Worm (Caenorhabditis elegans) whole organism, L3 larva: ENCODE results near the gene tyr-1.

Experiments used
- ZK546.5 ChIP-seq: sonication (generic microtip); optimal IDR thresholded peaks from 2 replicates; lab custom pipeline; 2017; ENCODE audit warnings: missing biosample characterization, missing genetic modification characterization
- ceh-16 ChIP-seq: sonication (generic microtip); optimal IDR thresholded peaks from 2 replicates; lab custom pipeline; 2017; ENCODE audit warnings: missing biosample characterization, missing genetic modification characterization
- daf-12 ChIP-seq: fragments of 150-350 bp; optimal IDR thresholded peaks from 2 replicates; lab custom pipeline; 2014; ENCODE audit warnings: missing biosample characterization, missing genetic modification reagents, missing genetic modification characterization
- egl-5 ChIP-seq: fragments of 150-350 bp; optimal IDR thresholded peaks from 2 replicates; lab custom pipeline; 2017; ENCODE audit warnings: missing biosample characterization, missing genetic modification reagents, missing genetic modification characterization, inconsistent platforms
- elt-1 ChIP-seq: fragments of 150-350 bp; optimal IDR thresholded peaks from 2 replicates; lab custom pipeline; 2014; ENCODE audit warnings: missing biosample characterization, missing genetic modification characterization
- elt-3 ChIP-seq, 3 experiments: fragments of 150-350 bp in 1 of 3; sonication (generic microtip) in 2 of 3; optimal IDR thresholded peaks; 2 replicates in 2 of 3; 4 replicates in 1 of 3; lab custom pipeline; 2014 to 2017; ENCODE audit warnings: missing biosample characterization in 3 of 3, missing genetic modification characterization in 3 of 3
- fkh-10 ChIP-seq: sonication (generic microtip); optimal IDR thresholded peaks from 2 replicates; lab custom pipeline; 2017; ENCODE audit warnings: missing biosample characterization, missing genetic modification reagents, missing genetic modification characterization
- jun-1 ChIP-seq: fragments of 150-350 bp; optimal IDR thresholded peaks from 2 replicates; lab custom pipeline; 2014; ENCODE audit warnings: missing biosample characterization, missing genetic modification reagents, missing genetic modification characterization
- pqm-1 ChIP-seq: fragments of 150-350 bp; optimal IDR thresholded peaks from 2 replicates; lab custom pipeline; 2017; ENCODE audit warnings: missing biosample characterization, missing genetic modification characterization, inconsistent platforms
- skn-1 ChIP-seq: fragments of 150-350 bp; optimal IDR thresholded peaks from 2 replicates; lab custom pipeline; 2014; ENCODE audit warnings: missing biosample characterization, missing genetic modification characterization
- snpc-4 ChIP-seq: fragments of 150-350 bp; optimal IDR thresholded peaks from 2 replicates; lab custom pipeline; 2014; ENCODE audit warnings: missing biosample characterization, missing genetic modification characterization
- ztf-4 ChIP-seq: fragments of 150-350 bp; optimal IDR thresholded peaks from 2 replicates; lab custom pipeline; 2014; ENCODE audit warnings: missing biosample characterization, missing genetic modification characterization

- TF ChIP-seq ZK546.5 (tag; lab: Kevin White, UChicago) (no peak), daf-12 (no peak), elt-1 (tag; lab: Kevin White, UChicago) (no peak), elt-3 (tag; optimal IDR thresholded peaks at IDR 0.05; lab: Kevin White, UChicago) (no peak), snpc-4 (tag; lab: Kevin White, UChicago) (no peak), egl-5 (tag; lab: Kevin White, UChicago) (no peak), pqm-1 (tag; lab: Kevin White, UChicago) (peak; percentile 37), ceh-16 (tag; lab: Kevin White, UChicago) (no peak), fkh-10 (GFP tag; lab: Kevin White, UChicago) (no peak), skn-1 (tag; lab: Kevin White, UChicago) (no peak), ztf-4 (tag; lab: Kevin White, UChicago) (no peak), jun-1 (tag; lab: Kevin White, UChicago) (no peak)
These were observed 8.3 kb upstream of the tyr-1 start, which contains the start of gene slc-17.3 for ce11 chrIII:7865238-7865761.
